Fruit fly (Drosophila melanogaster): ENCODE measurements around the gene jvl.

Gene jvl

DNA sequence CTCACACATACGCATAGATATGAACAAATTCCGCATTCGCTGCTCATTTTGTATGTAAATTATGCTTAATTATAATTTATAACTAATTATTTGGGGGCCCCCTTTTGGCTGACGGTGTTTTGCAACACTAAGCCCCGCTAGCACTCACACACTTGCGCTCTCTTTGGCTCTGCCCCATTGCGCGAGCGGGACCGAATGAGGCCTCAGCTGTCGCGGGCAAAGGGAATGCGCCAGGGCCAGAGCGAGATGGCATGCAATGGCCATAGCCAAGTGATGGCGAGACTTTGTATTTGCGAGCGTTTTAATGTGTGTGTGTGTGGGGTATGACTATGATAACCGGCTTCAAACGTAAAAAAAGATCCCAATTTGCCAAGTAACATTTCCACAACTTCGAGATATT is 2.3 kb upstream of the jvl start (continued):
- TF ChIP-seq nau (GFP tag; optimal IDR thresholded peaks at IDR 0.05) (peak; percentile 23), CrebB (tag; optimal IDR thresholded peaks at IDR 0.05) (peak; percentile 49), CG34376 (GFP tag; optimal IDR thresholded peaks at IDR 0.05) (peak; percentile 63), CG2199 (GFP tag; IDR thresholded peaks at IDR 0.05) (peak; percentile 82; the same call in 2 of the 3 replicates), CG17829 (tag; optimal IDR thresholded peaks at IDR 0.05) (peak; percentile 1), B-H2 (GFP tag; optimal IDR thresholded peaks at IDR 0.05) (peak; percentile 87), CG6175 (GFP tag; IDR thresholded peaks at IDR 0.05) (peak; percentile 36; the same call in 1 of the 3 replicates), Atf3 (GFP tag; optimal IDR thresholded peaks at IDR 0.05) (no peak), MESR4 (GFP tag; optimal IDR thresholded peaks at IDR 0.05) (peak; percentile 16), zfh2 (GFP tag; optimal IDR thresholded peaks at IDR 0.05) (peak; percentile 26), stwl (tag; optimal IDR thresholded peaks at IDR 0.05) (peak; percentile 34), CG2712 (tag; optimal IDR thresholded peaks at IDR 0.05) (peak; percentile 17), CG15514 (GFP tag; optimal IDR thresholded peaks at IDR 0.05) (peak; percentile 22), slbo (GFP tag; IDR thresholded peaks at IDR 0.05) (peak; percentile 42), Rfx (GFP tag; IDR thresholded peaks at IDR 0.05) (peak; percentile 47), pfk (GFP tag; optimal IDR thresholded peaks at IDR 0.05) (peak; percentile 59), Adf1 (GFP tag; IDR thresholded peaks at IDR 0.05) (peak; percentile 94), ash1 (GFP tag; optimal IDR thresholded peaks at IDR 0.05) (peak; percentile 90), Nf-YB (GFP tag; optimal IDR thresholded peaks at IDR 0.05) (peak; percentile 36), CG15601 (tag; optimal IDR thresholded peaks at IDR 0.05) (peak; percentile 1), ci (GFP tag; IDR thresholded peaks at IDR 0.05) (peak; percentile 78), CG17385 (GFP tag; optimal IDR thresholded peaks at IDR 0.05) (peak; percentile 10), Hr39 (optimal IDR thresholded peaks at IDR 0.05) (no peak), CTCF (GFP tag; optimal IDR thresholded peaks at IDR 0.05) (no peak), jigr1 (GFP tag; IDR thresholded peaks at IDR 0.05) (no peak), CG42726 (GFP tag; IDR thresholded peaks at IDR 0.05; ENCODE audit: partially characterized antibody) (peak; percentile 7; the same call in 1 of the 2 replicates), lbe (GFP tag; optimal IDR thresholded peaks at IDR 0.05) (peak; percentile 46), CG13624 (GFP tag; optimal IDR thresholded peaks at IDR 0.05) (no peak), sna (GFP tag; IDR thresholded peaks at IDR 0.05; ENCODE audit: partially characterized antibody) (peak; percentile 63), Awh (GFP tag; IDR thresholded peaks at IDR 0.05) (peak; percentile 89), CG1832 (GFP tag; optimal IDR thresholded peaks at IDR 0.05) (peak; percentile 97), CG8765 (GFP tag; IDR thresholded peaks at IDR 0.05) (no peak), D19B (GFP tag; optimal IDR thresholded peaks at IDR 0.05) (no peak), Fer1 (GFP tag; optimal IDR thresholded peaks at IDR 0.05) (peak; percentile 35), CG5953 (GFP tag; IDR thresholded peaks at IDR 0.05) (0 out of 2 replicates have a peak, but pooled peaks have one; percentile 25), ato (GFP tag; IDR thresholded peaks at IDR 0.05; ENCODE audit: partially characterized antibody) (0 out of 2 replicates have a peak, but pooled peaks have one; percentile 46), chm (GFP tag; IDR thresholded peaks at IDR 0.05) (peak; percentile 62), CG15696 (tag; optimal IDR thresholded peaks at IDR 0.05) (no peak), vvl (GFP tag; IDR thresholded peaks at IDR 0.05) (peak; percentile 93), lmd (GFP tag; IDR thresholded peaks at IDR 0.05) (peak; percentile 16; the same call in 1 of the 2 replicates), CG30020 (tag; optimal IDR thresholded peaks at IDR 0.05) (no peak), sd (tag; optimal IDR thresholded peaks at IDR 0.05) (peak; percentile 91), CG18011 (GFP tag; optimal IDR thresholded peaks at IDR 0.05) (no peak), CG32532 (GFP tag; IDR thresholded peaks at IDR 0.05) (peak; percentile 49), ftz-f1 (GFP tag; optimal IDR thresholded peaks at IDR 0.05) (peak; percentile 95), Dip3 (GFP tag; optimal IDR thresholded peaks at IDR 0.05) (peak; percentile 3), Trl (optimal IDR thresholded peaks at IDR 0.05) (peak; percentile 37 to 43), Trl (GFP tag; optimal IDR thresholded peaks at IDR 0.05) (peak; percentile 7), Ptx1 (GFP tag; IDR thresholded peaks at IDR 0.05) (peak; percentile 17; the same call in 1 of the 2 replicates), CG8290 (GFP tag; optimal IDR thresholded peaks at IDR 0.05) (no peak), CG8290 (tag; optimal IDR thresholded peaks at IDR 0.05) (peak in 1 of 2 experiments; percentile 87), Ravus (GFP tag; IDR thresholded peaks at IDR 0.05) (no peak)

Measured in whole organism, embryonic.